Worm (Caenorhabditis elegans) whole organism, L3 larva: ENCODE measurements around the gene mlc-4.

ENCODE experiments used
- R02D3.7 ChIP-seq: fragments of 150-350 bp; optimal IDR thresholded peaks from 2 replicates; lab custom pipeline; 2014; ENCODE audit warnings: missing biosample characterization, missing genetic modification characterization
- ama-1 ChIP-seq: fragments of 150-350 bp; optimal IDR thresholded peaks from 2 replicates; lab custom pipeline; 2018
- ceh-16 ChIP-seq: sonication (generic microtip); optimal IDR thresholded peaks from 2 replicates; lab custom pipeline; 2017; ENCODE audit warnings: missing biosample characterization, missing genetic modification characterization
- ceh-28 ChIP-seq: fragments of 150-350 bp; optimal IDR thresholded peaks from 2 replicates; lab custom pipeline; 2014; ENCODE audit warnings: missing biosample characterization, missing genetic modification reagents, missing genetic modification characterization
- fos-1 ChIP-seq: fragments of 150-350 bp; optimal IDR thresholded peaks from 2 replicates; lab custom pipeline; 2014; ENCODE audit warnings: missing biosample characterization, missing genetic modification characterization
- lin-39 ChIP-seq: fragments of 150-350 bp; optimal IDR thresholded peaks from 2 replicates; lab custom pipeline; 2018; ENCODE audit warnings: missing biosample characterization, missing genetic modification reagents, missing genetic modification characterization
- nhr-25 ChIP-seq: sonication (generic microtip); optimal IDR thresholded peaks from 2 replicates; lab custom pipeline; 2017; ENCODE audit warnings: missing biosample characterization, missing genetic modification characterization
- nhr-67 ChIP-seq: fragments of 150-350 bp; optimal IDR thresholded peaks from 2 replicates; lab custom pipeline; 2014; ENCODE audit warnings: missing biosample characterization, missing genetic modification characterization
- nhr-76 ChIP-seq: fragments of 150-350 bp; sonication (generic microtip); optimal IDR thresholded peaks from 5 replicates; lab custom pipeline; 2014; ENCODE audit warnings: missing biosample characterization, missing genetic modification characterization
- nhr-77 ChIP-seq: fragments of 150-350 bp; optimal IDR thresholded peaks from 2 replicates; lab custom pipeline; 2014; ENCODE audit warnings: missing biosample characterization, missing genetic modification characterization
- skn-1 ChIP-seq: fragments of 150-350 bp; optimal IDR thresholded peaks from 2 replicates; lab custom pipeline; 2014; ENCODE audit warnings: missing biosample characterization, missing genetic modification characterization
- unc-62 ChIP-seq: fragments of 150-350 bp; sonication (generic microtip); optimal IDR thresholded peaks from 4 replicates; lab custom pipeline; 2014; ENCODE audit warnings: missing biosample characterization, missing genetic modification reagents, missing genetic modification characterization
- zag-1 ChIP-seq: fragments of 150-350 bp; optimal IDR thresholded peaks from 2 replicates; lab custom pipeline; 2014; ENCODE audit warnings: missing biosample characterization, missing genetic modification characterization

- TF ChIP-seq zag-1 (tag; lab: Kevin White, UChicago) (no peak), skn-1 (tag; lab: Kevin White, UChicago) (no peak), nhr-77 (tag; lab: Kevin White, UChicago) (no peak), nhr-25 (tag; lab: Kevin White, UChicago) (no peak), nhr-76 (tag; lab: Kevin White, UChicago) (no peak), ama-1 (lab: Kevin White, UChicago) (no peak), fos-1 (tag; lab: Kevin White, UChicago) (no peak), nhr-67 (tag; lab: Kevin White, UChicago) (no peak), R02D3.7 (no peak), ceh-28 (tag; lab: Kevin White, UChicago) (peak; percentile 8), unc-62 (GFP tag; lab: Kevin White, UChicago) (no peak), lin-39 (no peak), ceh-16 (tag; lab: Kevin White, UChicago) (no peak)
Measured at ce11 chrIII:3370054-3370453, 23.5 kb downstream of the mlc-4 start, which contains the start of gene prk-2.
